Worm (Caenorhabditis elegans) whole organism, L4/young adult: ENCODE results near the gene T16G1.3.

ENCODE experiments used
- W03F9.2 ChIP-seq: fragments of 150-350 bp; optimal IDR thresholded peaks from 2 replicates; lab custom pipeline; 2014; ENCODE audit warnings: missing biosample characterization, missing genetic modification characterization
- dao-5 ChIP-seq: sonication (generic microtip); optimal IDR thresholded peaks from 2 replicates; lab custom pipeline; 2016; ENCODE audit warnings: missing genotype, missing genetic modification characterization, moderate library complexity, missing compliant biosample characterization
- him-1 ChIP-seq: sonication (generic microtip); optimal IDR thresholded peaks from 2 replicates; lab custom pipeline; 2016; ENCODE audit warnings: missing genotype, missing genetic modification reagents, missing genetic modification characterization, missing compliant biosample characterization

T16G1.3 gene

ce11 chrV:12896850-12897249 lies 47.3 kb downstream of the T16G1.3 start:
- TF ChIP-seq W03F9.2 (tag; lab: Kevin White, UChicago) (no peak), him-1 (no peak), dao-5 (tag; lab: Kevin White, UChicago) (no peak)

ce11 chrV:12895772-12896171 lies 48.4 kb downstream of the T16G1.3 start, which contains the start of gene ttbk-7:
Gene ttbk-7, minus strand, starts transcription at chrV:12895872.
- no peak for TF ChIP-seq him-1
- TF ChIP-seq dao-5 (tag; lab: Kevin White, UChicago), result no peak
- TF ChIP-seq W03F9.2 (tag; lab: Kevin White, UChicago), result no peak
